Worm (Caenorhabditis elegans): ENCODE data around the gene samt-1.

The samt-1 gene

DNA sequence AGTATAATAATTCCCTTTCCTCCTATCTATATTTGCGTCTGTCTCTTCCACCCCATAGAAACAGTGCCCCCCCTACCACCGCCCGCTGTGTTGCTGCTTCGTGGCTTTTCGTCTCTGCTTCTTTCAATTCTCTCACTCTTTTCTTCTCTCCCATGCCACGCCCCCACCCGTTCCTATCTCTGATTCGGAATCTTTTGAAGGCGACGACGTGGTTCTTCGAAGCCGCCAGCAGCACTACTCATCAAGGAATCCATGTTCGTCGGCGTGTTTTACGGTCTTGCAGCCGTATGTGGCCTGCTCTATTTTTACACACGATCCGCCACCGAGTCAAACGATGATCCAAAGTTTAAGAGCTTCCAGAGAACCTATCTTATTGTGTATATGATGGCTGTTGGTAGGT, at the start of gene samt-1:
samt-1 (plus strand) TSS at position 176 of the 400 bp plus-strand sequence.
- TF ChIP-seq ref-1 (GFP tag; conservative IDR thresholded peaks at IDR 0.05), result no peak
- TF ChIP-seq cog-1 (tag; optimal IDR thresholded peaks at IDR 0.05), result no peak
- no peak for TF ChIP-seq ztf-29 (GFP tag; IDR thresholded peaks at IDR 0.05)
- TF ChIP-seq flt-1 (GFP tag; IDR thresholded peaks at IDR 0.05), result no peak
- no peak for TF ChIP-seq tab-1 (GFP tag; IDR thresholded peaks at IDR 0.05)
- TF ChIP-seq ztf-23 (GFP tag; IDR thresholded peaks at IDR 0.05), result no peak
- TF ChIP-seq med-1 (GFP tag; optimal IDR thresholded peaks at IDR 0.05; ENCODE audit: insufficient read depth), result no peak
- TF ChIP-seq T22C8.4 (GFP tag; IDR thresholded peaks at IDR 0.05), result no peak

DNA sequence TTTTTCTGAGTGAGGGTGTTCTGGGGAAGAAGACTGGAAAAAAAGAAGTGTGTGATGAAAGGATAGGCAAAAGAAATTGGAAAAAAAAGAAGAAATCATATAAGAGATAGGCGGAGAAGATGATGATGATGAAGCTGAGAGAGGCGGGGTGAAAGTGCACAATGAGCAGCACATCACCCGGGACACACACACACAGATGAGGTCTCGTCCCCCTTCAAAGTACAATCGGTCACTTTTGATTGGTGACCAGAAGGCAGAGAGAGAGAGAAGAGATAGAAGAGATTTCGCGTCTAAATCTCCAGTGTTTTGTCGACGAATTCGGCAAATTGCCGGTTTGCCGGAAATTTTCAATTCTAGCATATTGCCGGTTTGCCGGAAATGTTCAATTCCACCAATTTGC, 45.9 kb upstream of the samt-1 start:
- TF ChIP-seq T22C8.4 (GFP tag; IDR thresholded peaks at IDR 0.05) (no peak), klf-2 (GFP tag; conservative IDR thresholded peaks at IDR 0.05) (no peak), ref-1 (GFP tag; conservative IDR thresholded peaks at IDR 0.05) (no peak), flt-1 (GFP tag; IDR thresholded peaks at IDR 0.05) (no peak), ztf-23 (GFP tag; IDR thresholded peaks at IDR 0.05) (no peak), tab-1 (GFP tag; IDR thresholded peaks at IDR 0.05) (no peak), ztf-29 (GFP tag; IDR thresholded peaks at IDR 0.05) (no peak), med-1 (GFP tag; optimal IDR thresholded peaks at IDR 0.05; ENCODE audit: insufficient read depth) (no peak), cog-1 (tag; optimal IDR thresholded peaks at IDR 0.05) (no peak)

DNA sequence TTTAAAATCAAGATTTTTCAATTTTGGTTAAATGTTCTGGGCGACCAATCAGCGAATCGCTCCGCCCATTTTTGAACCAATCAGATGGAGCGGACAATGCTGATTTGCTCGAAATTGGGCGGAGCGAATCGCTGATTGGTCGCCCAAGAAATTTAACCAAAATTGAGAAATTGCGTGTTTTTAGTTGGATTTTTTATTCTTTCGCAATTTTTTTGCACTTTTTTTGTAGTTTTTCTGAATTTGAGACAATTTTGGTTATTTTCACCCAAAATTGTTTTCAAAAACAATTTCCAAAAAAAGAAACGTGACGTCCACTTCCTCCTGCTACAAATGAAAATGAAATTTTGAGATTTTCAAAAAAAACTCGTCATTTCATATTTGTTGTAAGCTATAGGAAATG, 44.5 kb upstream of the samt-1 start, which contains the start of gene dml-1:
dml-1 (plus strand) TSS at position 301 of the 400 bp plus-strand sequence.
- TF ChIP-seq cog-1 (tag; optimal IDR thresholded peaks at IDR 0.05), result no peak
- TF ChIP-seq tab-1 (GFP tag; IDR thresholded peaks at IDR 0.05), result no peak

DNA sequence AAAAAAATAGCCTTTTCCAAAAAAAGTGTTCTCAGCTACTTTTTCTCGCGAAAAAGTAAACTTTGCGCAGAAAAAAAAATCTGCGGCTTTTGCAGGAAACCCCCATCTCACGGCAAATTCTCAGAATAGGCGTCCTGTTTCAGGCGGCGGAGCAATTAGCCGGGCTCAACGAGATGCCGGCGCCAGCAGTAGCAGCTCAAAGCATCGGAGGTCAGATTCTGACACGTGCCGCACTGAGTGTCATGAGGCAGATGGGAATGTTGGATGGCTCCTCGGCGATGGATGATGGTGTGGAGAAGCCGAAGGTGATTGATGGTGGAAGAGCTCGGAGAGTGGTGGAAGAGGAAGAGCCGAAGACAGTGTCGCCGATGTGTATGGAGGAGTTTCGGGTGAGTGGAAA, 44.0 kb upstream of the samt-1 start:
- TF ChIP-seq klf-2 (GFP tag; conservative IDR thresholded peaks at IDR 0.05) (no peak), cog-1 (tag; optimal IDR thresholded peaks at IDR 0.05) (no peak), T22C8.4 (GFP tag; IDR thresholded peaks at IDR 0.05) (no peak)

DNA sequence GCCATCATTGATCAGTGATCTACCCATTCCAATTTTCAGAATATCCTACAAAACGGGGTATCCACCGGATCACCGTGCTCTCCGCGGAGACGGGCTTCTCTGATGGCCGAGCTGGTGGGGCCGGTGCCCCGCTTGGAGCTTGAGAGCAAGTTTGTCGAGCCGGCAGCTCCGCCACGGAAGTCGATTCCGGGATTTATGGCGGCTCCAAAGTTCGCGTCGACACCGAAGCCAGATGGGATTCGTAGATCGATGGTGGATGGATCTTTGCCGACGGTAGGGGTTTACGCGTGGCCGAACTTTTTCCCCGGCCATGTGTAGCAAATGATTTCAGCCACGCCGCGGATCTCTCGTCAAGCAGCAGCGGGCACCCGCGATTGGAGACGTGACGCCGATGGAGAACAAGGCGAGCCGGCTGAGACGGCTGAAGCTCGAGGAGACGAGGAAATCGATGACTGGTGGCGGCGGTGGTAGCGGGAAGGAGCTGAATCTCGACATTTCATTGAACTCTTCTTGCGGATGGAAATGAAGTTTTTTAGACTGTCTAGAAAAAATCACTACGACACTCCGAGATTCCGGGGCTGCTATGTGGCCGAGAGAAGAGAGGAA, 42.6 kb upstream of the samt-1 start:
- TF ChIP-seq ref-1 (GFP tag; conservative IDR thresholded peaks at IDR 0.05), result no peak
- TF ChIP-seq T22C8.4 (GFP tag; IDR thresholded peaks at IDR 0.05), result no peak
- no peak for TF ChIP-seq cog-1 (tag; optimal IDR thresholded peaks at IDR 0.05)
- TF ChIP-seq tab-1 (GFP tag; IDR thresholded peaks at IDR 0.05), result no peak
- no peak for TF ChIP-seq klf-2 (GFP tag; conservative IDR thresholded peaks at IDR 0.05)
- no peak for TF ChIP-seq med-1 (GFP tag; optimal IDR thresholded peaks at IDR 0.05; ENCODE audit: insufficient read depth)
- no peak for TF ChIP-seq flt-1 (GFP tag; IDR thresholded peaks at IDR 0.05)
- no peak for TF ChIP-seq ztf-23 (GFP tag; IDR thresholded peaks at IDR 0.05)
- TF ChIP-seq ztf-29 (GFP tag; IDR thresholded peaks at IDR 0.05), result no peak

DNA sequence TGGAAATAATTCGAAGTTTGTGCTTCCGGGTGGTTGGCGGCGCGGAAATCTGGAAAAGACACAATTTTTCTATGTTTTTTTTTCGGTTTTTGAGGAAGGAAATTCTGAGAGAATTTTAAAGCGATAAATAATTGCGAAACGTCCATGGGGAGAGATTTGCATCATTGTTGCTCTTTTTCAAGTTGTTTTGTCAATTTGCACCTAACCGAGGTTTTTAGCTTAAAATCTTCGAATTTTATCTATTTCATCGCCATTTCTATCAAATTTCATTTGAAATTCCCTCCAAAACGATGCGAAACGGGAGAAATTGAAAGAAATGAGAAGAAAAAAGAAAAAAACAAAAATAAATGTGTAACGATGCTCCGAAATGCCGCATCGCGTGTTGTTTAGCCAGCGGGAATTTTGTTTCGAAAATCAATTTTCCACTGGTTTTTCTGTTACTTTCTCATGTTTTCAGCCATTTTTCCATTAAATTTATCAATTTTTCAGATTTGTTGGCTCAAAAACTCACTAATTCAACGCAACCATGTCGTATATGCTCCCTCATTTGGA, 40.7 kb upstream of the samt-1 start, which contains the start of the genes nprt-1 and dib-1:
nprt-1 (minus strand) TSS at position 51 of the 552 bp plus-strand sequence.
dib-1 (plus strand) TSS at position 482 of the 552 bp plus-strand sequence.
- no peak for TF ChIP-seq T22C8.4 (GFP tag; IDR thresholded peaks at IDR 0.05)
- no peak for TF ChIP-seq klf-2 (GFP tag; conservative IDR thresholded peaks at IDR 0.05)
- no peak for TF ChIP-seq ztf-23 (GFP tag; IDR thresholded peaks at IDR 0.05)
- no peak for TF ChIP-seq cog-1 (tag; optimal IDR thresholded peaks at IDR 0.05)
- no peak for TF ChIP-seq flt-1 (GFP tag; IDR thresholded peaks at IDR 0.05)
- no peak for TF ChIP-seq ztf-29 (GFP tag; IDR thresholded peaks at IDR 0.05)
- TF ChIP-seq med-1 (GFP tag; optimal IDR thresholded peaks at IDR 0.05; ENCODE audit: insufficient read depth), result no peak
- no peak for TF ChIP-seq ref-1 (GFP tag; conservative IDR thresholded peaks at IDR 0.05)
- no peak for TF ChIP-seq tab-1 (GFP tag; IDR thresholded peaks at IDR 0.05)

DNA sequence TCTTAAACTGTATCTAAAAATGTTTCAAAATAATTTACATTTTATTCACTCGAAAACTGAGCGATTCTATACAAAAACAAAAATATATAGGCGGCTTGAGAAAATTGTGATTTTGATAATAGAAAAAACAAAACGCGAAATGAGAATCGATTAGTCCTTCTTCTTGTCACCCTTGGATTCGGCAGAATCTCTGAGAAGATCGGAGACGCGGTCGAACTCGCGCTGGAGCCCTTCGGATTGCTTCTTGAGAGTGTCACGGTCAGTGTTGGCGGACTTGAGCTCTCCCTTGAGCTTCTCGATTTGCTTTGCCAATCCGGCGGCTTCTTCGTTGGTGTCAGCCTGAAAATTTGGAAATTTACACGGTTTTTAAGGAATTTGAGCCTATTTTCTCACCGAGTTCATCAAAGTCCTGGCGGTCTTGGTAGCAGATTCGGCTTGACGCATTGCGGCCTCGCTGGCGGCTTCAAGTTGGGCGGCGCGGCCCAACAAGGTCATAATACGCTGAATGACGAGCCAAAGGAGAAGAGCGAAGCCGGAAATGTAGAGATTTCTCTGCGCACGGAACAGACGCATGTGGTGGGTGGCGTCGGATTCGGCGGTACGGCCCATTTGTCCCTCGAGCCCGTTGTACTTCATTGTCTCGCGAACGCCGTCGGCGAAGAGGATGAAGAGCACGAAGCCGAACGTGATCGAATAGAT, 39.5 kb upstream of the samt-1 start:
- TF ChIP-seq klf-2 (GFP tag; conservative IDR thresholded peaks at IDR 0.05), result no peak
- TF ChIP-seq ztf-23 (GFP tag; IDR thresholded peaks at IDR 0.05), result no peak
- no peak for TF ChIP-seq flt-1 (GFP tag; IDR thresholded peaks at IDR 0.05)
- no peak for TF ChIP-seq tab-1 (GFP tag; IDR thresholded peaks at IDR 0.05)
- TF ChIP-seq ztf-29 (GFP tag; IDR thresholded peaks at IDR 0.05), result no peak

DNA sequence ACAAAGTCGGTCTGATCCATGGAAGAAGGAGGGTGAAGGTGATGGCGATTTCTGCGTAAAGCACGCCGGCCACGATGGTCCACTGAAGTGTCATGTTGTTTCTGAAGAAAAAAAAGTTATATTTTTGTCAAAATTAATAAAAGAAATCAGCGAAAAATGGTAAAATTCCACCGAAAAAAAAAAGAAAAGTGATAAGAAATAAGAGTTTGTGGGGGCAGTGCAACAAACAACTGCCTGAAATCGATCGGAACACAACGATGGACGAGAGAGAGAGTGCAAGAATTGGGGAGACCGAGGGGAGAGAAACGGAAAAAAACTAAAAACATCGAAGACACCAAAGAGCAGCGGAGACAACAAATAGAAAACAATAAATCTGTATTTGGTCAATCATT, 38.8 kb upstream of the samt-1 start, which contains the start of gene Y54G2A.18:
Y54G2A.18 (minus strand) TSS at position 101 of the 392 bp plus-strand sequence.
- no peak for TF ChIP-seq med-1 (GFP tag; optimal IDR thresholded peaks at IDR 0.05; ENCODE audit: insufficient read depth)

DNA sequence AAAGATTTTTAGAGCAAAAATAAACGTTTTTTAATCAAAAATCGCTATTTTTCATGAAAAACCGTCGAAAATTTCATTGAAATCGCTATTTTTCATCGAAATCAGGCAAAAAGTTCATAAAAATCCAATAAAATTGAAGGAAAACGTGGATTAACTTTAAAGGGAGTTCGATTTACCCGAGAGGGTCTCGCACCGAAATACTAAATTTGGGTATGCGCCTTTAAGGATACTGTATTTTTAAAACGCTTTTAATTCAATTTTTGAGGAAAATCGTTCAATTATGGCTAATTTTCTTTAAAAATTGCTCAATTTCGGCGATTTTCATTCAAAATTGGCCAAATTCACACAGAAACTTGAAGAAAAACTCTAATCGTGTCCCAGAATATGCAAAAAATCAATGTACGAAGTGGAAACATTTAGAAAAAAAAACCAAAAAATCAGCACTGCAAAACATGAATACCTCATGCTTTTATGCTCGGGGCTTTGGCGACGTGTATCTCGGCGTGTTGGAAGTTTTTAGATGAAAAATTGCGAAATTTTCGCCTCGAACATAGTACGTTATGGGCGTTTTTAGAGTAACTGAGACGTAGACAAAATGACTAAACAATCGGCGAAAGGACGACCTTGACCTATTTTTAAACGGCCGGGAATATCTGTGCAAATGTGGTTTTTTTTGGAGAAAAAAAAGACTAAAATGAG, 38.3 kb upstream of the samt-1 start:
- TF ChIP-seq ref-1 (GFP tag; conservative IDR thresholded peaks at IDR 0.05) (no peak), flt-1 (GFP tag; IDR thresholded peaks at IDR 0.05) (no peak), klf-2 (GFP tag; conservative IDR thresholded peaks at IDR 0.05) (no peak), ztf-29 (GFP tag; IDR thresholded peaks at IDR 0.05) (no peak), med-1 (GFP tag; optimal IDR thresholded peaks at IDR 0.05; ENCODE audit: insufficient read depth) (no peak), T22C8.4 (GFP tag; IDR thresholded peaks at IDR 0.05) (no peak), tab-1 (GFP tag; IDR thresholded peaks at IDR 0.05) (no peak), cog-1 (tag; optimal IDR thresholded peaks at IDR 0.05) (no peak), ztf-23 (GFP tag; IDR thresholded peaks at IDR 0.05) (no peak)

DNA sequence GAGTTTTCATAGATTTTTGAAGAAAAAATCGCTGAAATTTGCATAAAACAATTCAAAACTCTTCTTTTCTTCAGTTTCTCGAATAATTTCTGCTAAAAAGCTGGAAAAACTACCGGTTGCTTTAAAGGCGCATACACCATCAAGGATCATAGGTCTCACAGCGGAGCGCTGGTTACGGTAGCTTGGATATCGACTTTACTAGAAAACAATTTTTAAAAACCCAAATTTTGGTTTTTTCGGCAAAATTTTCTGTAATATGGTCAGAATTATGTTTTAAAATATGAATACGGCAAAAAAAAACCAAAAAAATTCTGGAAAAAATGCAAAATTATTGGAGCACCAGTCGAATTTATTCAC, 37.7 kb upstream of the samt-1 start:
- TF ChIP-seq klf-2 (GFP tag; conservative IDR thresholded peaks at IDR 0.05) (no peak), tab-1 (GFP tag; IDR thresholded peaks at IDR 0.05) (no peak), ref-1 (GFP tag; conservative IDR thresholded peaks at IDR 0.05) (no peak), flt-1 (GFP tag; IDR thresholded peaks at IDR 0.05) (no peak), T22C8.4 (GFP tag; IDR thresholded peaks at IDR 0.05) (no peak), cog-1 (tag; optimal IDR thresholded peaks at IDR 0.05) (no peak), ztf-23 (GFP tag; IDR thresholded peaks at IDR 0.05) (no peak), med-1 (GFP tag; optimal IDR thresholded peaks at IDR 0.05; ENCODE audit: insufficient read depth) (no peak), ztf-29 (GFP tag; IDR thresholded peaks at IDR 0.05) (no peak)

Measured in whole organism, midembryonic.